Fruit fly (Drosophila melanogaster): ENCODE results near the gene Rrp45.

DNA sequence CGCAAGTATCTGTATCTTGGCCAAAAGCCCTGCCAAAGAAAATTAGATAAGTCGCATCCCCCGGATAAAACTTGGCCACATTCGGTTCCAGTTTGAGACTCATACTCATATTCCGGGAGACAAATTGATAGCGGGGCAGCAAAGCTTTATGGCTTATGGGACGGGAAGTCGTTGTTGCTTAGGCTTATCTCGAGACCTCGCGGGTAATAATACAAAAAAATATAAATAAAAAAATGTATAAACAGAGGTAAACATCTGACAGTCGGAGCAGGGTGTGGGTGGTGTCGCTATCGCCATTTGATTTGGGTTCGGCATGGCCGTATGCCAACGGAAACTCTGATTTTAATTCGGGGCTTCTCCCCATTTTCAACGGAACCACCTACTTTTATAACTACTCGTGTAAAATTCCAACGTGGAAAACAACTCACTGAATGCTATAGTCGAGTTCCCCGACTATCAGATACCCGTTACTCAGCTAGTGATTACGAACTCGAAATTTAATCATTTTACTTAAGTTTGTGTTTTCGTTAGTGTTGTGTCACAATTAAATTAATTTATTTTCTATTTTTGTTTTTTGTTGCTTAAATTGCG is 46.6 kb upstream of the Rrp45 start:
- TF ChIP-seq EcR (GFP tag; optimal IDR thresholded peaks at IDR 0.05) (no peak), CG8478 (optimal IDR thresholded peaks at IDR 0.05) (no peak), usp (GFP tag; optimal IDR thresholded peaks at IDR 0.05) (no peak), psq (optimal IDR thresholded peaks at IDR 0.05) (no peak), pan (optimal IDR thresholded peaks at IDR 0.05) (no peak), Dll (optimal IDR thresholded peaks at IDR 0.05) (no peak)

All from whole organism.